Worm (Caenorhabditis elegans) whole organism, mixed stage, embryonic: Measurements from ENCODE around the gene srw-144.

Source experiments
- bed-3 ChIP-seq: fragments of 200-800 bp; sonication (Bioruptor generic); optimal IDR thresholded peaks from 3 replicates; lab custom pipeline; 2018; ENCODE audit warnings: mild to moderate bottlenecking, missing genetic modification characterization, moderate library complexity, missing compliant biosample characterization
- blmp-1 ChIP-seq: fragments of 150-350 bp; optimal IDR thresholded peaks from 2 replicates; lab custom pipeline; 2014; ENCODE audit warnings: missing biosample characterization, missing genetic modification characterization
- ceh-43 ChIP-seq: fragments of 200-800 bp; sonication (Bioruptor generic); optimal IDR thresholded peaks from 2 replicates; lab custom pipeline; 2018; ENCODE audit warnings: mild to moderate bottlenecking, missing genetic modification characterization, moderate library complexity, missing compliant biosample characterization
- ceh-83 ChIP-seq: fragments of 200-800 bp; sonication (Bioruptor generic); optimal IDR thresholded peaks from 2 replicates; lab custom pipeline; 2018; ENCODE audit warnings: mild to moderate bottlenecking, missing genetic modification characterization, missing compliant biosample characterization
- drap-1 ChIP-seq: fragments of 200-800 bp; sonication (Bioruptor generic); optimal IDR thresholded peaks from 3 replicates; lab custom pipeline; 2018; ENCODE audit warnings: mild to moderate bottlenecking, missing genetic modification characterization, missing compliant biosample characterization
- elt-1 ChIP-seq: sonication (generic microtip); optimal IDR thresholded peaks from 2 replicates; lab custom pipeline; 2017; ENCODE audit warnings: missing genetic modification characterization, mild to moderate bottlenecking, missing compliant biosample characterization, antibody characterized with exemption, moderate library complexity, borderline replicate concordance; ENCODE audit not compliant: insufficient read depth
- flh-1 ChIP-seq: fragments of 200-800 bp; sonication (Bioruptor generic); optimal IDR thresholded peaks from 2 replicates; lab custom pipeline; 2018; ENCODE audit warnings: mild to moderate bottlenecking, missing genetic modification characterization, moderate library complexity, missing compliant biosample characterization
- ham-2 ChIP-seq: fragments of 200-800 bp; sonication (Bioruptor generic); optimal IDR thresholded peaks from 2 replicates; lab custom pipeline; 2018; ENCODE audit warnings: mild to moderate bottlenecking, missing genetic modification characterization, missing compliant biosample characterization
- hlh-1 ChIP-seq: fragments of 150-350 bp; optimal IDR thresholded peaks from 2 replicates; lab custom pipeline; 2014; ENCODE audit warnings: missing biosample characterization, missing genetic modification reagents, missing genetic modification characterization
- lin-13 ChIP-seq: fragments of 150-350 bp; optimal IDR thresholded peaks from 2 replicates; lab custom pipeline; 2014; ENCODE audit warnings: missing biosample characterization, missing genetic modification characterization
- lin-32 ChIP-seq: fragments of 200-800 bp; sonication (Bioruptor generic); optimal IDR thresholded peaks from 2 replicates; lab custom pipeline; 2018; ENCODE audit warnings: mild to moderate bottlenecking, missing genetic modification characterization, missing compliant biosample characterization
- lsy-2 ChIP-seq: fragments of 150-350 bp; optimal IDR thresholded peaks from 2 replicates; lab custom pipeline; 2014; ENCODE audit warnings: missing biosample characterization, missing genetic modification characterization
- mab-5 ChIP-seq: fragments of 150-350 bp; optimal IDR thresholded peaks from 2 replicates; lab custom pipeline; 2014; ENCODE audit warnings: missing biosample characterization, missing genetic modification characterization
- mep-1 ChIP-seq: fragments of 150-350 bp; optimal IDR thresholded peaks from 2 replicates; lab custom pipeline; 2017; ENCODE audit warnings: missing biosample characterization, missing genetic modification reagents, missing genetic modification characterization, inconsistent platforms
- nhr-2 ChIP-seq: fragments of 150-350 bp; optimal IDR thresholded peaks from 2 replicates; lab custom pipeline; 2014; ENCODE audit warnings: missing biosample characterization, missing genetic modification characterization
- nhr-237 ChIP-seq: fragments of 150-350 bp; optimal IDR thresholded peaks from 2 replicates; lab custom pipeline; 2014; ENCODE audit warnings: missing biosample characterization, missing genetic modification characterization
- nhr-28 ChIP-seq: fragments of 150-350 bp; optimal IDR thresholded peaks from 2 replicates; lab custom pipeline; 2014; ENCODE audit warnings: missing biosample characterization, missing genetic modification characterization
- pha-4 ChIP-seq: fragments of 150-350 bp; optimal IDR thresholded peaks from 2 replicates; lab custom pipeline; 2018; ENCODE audit warnings: missing biosample characterization, missing genetic modification reagents, missing genetic modification characterization
- sem-2 ChIP-seq: fragments of 200-800 bp; sonication (Bioruptor generic); optimal IDR thresholded peaks from 2 replicates; lab custom pipeline; 2018; ENCODE audit warnings: mild to moderate bottlenecking, missing genetic modification characterization, missing compliant biosample characterization
- snpc-4 ChIP-seq: fragments of 150-350 bp; optimal IDR thresholded peaks from 2 replicates; lab custom pipeline; 2014; ENCODE audit warnings: missing biosample characterization, missing genetic modification characterization
- sptf-1 ChIP-seq: sonication (generic microtip); optimal IDR thresholded peaks from 2 replicates; lab custom pipeline; 2017; ENCODE audit warnings: mild to moderate bottlenecking, missing genetic modification characterization, moderate library complexity, missing compliant biosample characterization
- tbx-8 ChIP-seq: fragments of 200-800 bp; sonication (Bioruptor generic); optimal IDR thresholded peaks from 2 replicates; lab custom pipeline; 2018; ENCODE audit warnings: mild to moderate bottlenecking, missing genetic modification characterization, moderate library complexity, missing compliant biosample characterization
- unc-120 ChIP-seq: sonication (generic microtip); optimal IDR thresholded peaks from 2 replicates; lab custom pipeline; 2017; ENCODE audit warnings: missing genetic modification characterization, missing compliant biosample characterization; ENCODE audit not compliant: poor library complexity, severe bottlenecking
- unc-39 ChIP-seq: fragments of 150-350 bp; optimal IDR thresholded peaks from 2 replicates; lab custom pipeline; 2014; ENCODE audit warnings: missing biosample characterization, missing genetic modification characterization
- unc-62 ChIP-seq: fragments of 150-350 bp; optimal IDR thresholded peaks from 2 replicates; lab custom pipeline; 2014; ENCODE audit warnings: missing biosample characterization, missing genetic modification reagents, missing genetic modification characterization
- zip-8 ChIP-seq: fragments of 150-350 bp; optimal IDR thresholded peaks from 2 replicates; lab custom pipeline; 2014; ENCODE audit warnings: missing biosample characterization, missing genetic modification characterization
- ztf-11 ChIP-seq: fragments of 150-350 bp; optimal IDR thresholded peaks from 2 replicates; lab custom pipeline; 2014; ENCODE audit warnings: missing biosample characterization, missing genetic modification characterization

srw-144 gene

DNA sequence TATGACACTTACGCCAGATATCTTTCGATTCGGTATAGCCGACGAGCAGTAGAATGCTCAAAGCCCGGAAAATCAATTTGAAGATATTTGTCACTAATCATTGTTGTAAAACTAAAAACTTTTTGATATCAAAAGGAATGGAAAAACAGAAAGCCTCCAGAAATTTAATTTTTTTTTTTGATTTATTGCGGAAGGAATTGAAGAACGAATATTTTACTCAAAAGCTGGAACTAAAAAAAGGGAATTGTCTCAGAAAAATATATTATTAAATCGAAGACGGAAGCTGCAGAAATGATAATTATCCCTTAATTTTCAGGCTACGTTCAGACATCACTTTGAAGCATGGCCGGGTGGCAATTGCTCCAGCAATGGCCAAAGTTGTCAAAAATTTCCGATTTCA, 16.9 kb downstream of the srw-144 start, which contains the start of gene srw-137:
Gene srw-137, minus strand, starts transcription at position 101 of the 400 bp plus-strand sequence.
- TF ChIP-seq unc-120 (tag; lab: Kevin White, UChicago), result no peak
- no peak for TF ChIP-seq zip-8
- TF ChIP-seq unc-62 (GFP tag; lab: Kevin White, UChicago), result no peak
- no peak for TF ChIP-seq tbx-8

DNA sequence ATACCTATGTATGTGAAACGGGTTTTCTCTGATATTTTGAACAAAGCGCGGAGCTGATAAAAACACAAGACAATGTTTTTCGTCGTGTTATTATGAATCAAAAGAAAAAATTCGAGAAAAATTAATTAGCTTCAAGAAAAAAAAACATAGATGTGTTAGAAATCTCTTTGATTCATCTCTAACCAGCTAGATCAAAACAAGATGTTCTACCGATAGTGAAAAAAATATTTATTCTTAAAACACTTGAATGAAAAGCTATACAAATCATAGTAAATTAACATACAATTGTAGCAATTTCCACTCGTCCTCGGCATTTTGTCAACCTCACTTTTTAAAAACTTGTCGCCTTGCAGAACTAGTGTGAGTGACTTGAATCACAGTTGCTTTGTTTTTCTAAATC, 18.5 kb downstream of the srw-144 start:
- no peak for TF ChIP-seq ceh-43
- no peak for TF ChIP-seq sptf-1
- no peak for TF ChIP-seq lin-32 (GFP tag; lab: Kevin White, UChicago)
- no peak for TF ChIP-seq nhr-237 (tag; lab: Kevin White, UChicago)
- TF ChIP-seq unc-120 (tag; lab: Kevin White, UChicago), result no peak
- TF ChIP-seq hlh-1 (tag; lab: Kevin White, UChicago), result no peak
- TF ChIP-seq bed-3 (GFP tag; lab: Kevin White, UChicago), result no peak
- no peak for TF ChIP-seq mab-5 (tag; lab: Kevin White, UChicago)
- no peak for TF ChIP-seq sem-2
- TF ChIP-seq unc-39 (tag; lab: Kevin White, UChicago), result no peak
- TF ChIP-seq flh-1 (GFP tag; lab: Kevin White, UChicago), result no peak
- no peak for TF ChIP-seq tbx-8
- no peak for TF ChIP-seq lin-13 (tag; lab: Kevin White, UChicago)
- no peak for TF ChIP-seq lsy-2 (tag; lab: Kevin White, UChicago)
- TF ChIP-seq ceh-83 (GFP tag; lab: Kevin White, UChicago), result no peak
- no peak for TF ChIP-seq ztf-11
- TF ChIP-seq elt-1, result no peak

DNA sequence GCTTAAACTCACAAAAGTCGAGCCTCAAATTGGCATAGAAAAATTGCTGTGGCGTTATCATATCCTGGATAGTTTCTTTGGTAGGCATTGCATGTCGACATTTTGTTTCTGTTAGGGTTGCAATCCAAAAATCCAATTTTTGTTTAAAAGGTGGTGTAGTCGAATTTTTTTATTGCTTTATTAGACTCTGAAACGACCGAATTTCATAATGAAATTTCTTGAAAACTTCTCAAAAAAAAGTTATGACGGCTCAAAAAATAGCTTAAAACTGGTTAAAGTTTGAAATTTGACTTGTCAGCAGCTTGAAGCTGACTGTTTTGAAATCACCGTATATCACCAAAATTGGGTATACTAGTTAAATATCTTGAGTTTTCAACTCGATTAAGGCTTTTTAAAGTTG, 19.4 kb downstream of the srw-144 start, which contains the start of gene srw-143:
Gene srw-143, minus strand, starts transcription at position 101 of the 400 bp plus-strand sequence.
- TF ChIP-seq nhr-28 (tag; lab: Kevin White, UChicago) (no peak), bed-3 (GFP tag; lab: Kevin White, UChicago) (no peak), tbx-8 (no peak), zip-8 (no peak), lin-32 (GFP tag; lab: Kevin White, UChicago) (no peak), hlh-1 (tag; lab: Kevin White, UChicago) (no peak), snpc-4 (no peak), drap-1 (GFP tag; lab: Kevin White, UChicago) (no peak), unc-39 (tag; lab: Kevin White, UChicago) (no peak), flh-1 (GFP tag; lab: Kevin White, UChicago) (no peak)

DNA sequence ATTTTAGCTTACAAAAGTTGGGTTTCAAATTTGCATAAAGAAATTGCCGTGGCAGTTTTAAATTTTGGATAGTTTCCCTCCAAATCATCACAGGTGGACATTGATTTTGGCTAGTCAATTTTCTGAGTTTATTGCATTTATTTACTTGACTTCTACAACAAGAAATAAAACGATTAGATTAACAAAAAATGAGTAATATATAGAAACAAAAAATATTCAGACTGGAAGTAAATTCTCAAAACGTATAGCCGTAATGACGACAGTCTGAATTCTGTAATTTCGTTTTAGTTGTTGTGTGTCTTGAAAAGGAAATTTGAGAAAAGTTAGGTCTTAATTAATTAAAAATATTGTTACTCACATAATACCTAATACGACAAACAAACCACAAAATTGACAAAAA, 22.3 kb downstream of the srw-144 start, which contains the start of gene srw-141:
Gene srw-141, minus strand, starts transcription at position 101 of the 400 bp plus-strand sequence.
- no peak for TF ChIP-seq drap-1 (GFP tag; lab: Kevin White, UChicago)
- no peak for TF ChIP-seq nhr-28 (tag; lab: Kevin White, UChicago)
- no peak for TF ChIP-seq tbx-8
- TF ChIP-seq unc-62 (GFP tag; lab: Kevin White, UChicago), result no peak
- TF ChIP-seq sem-2, result no peak
- TF ChIP-seq ceh-43, result no peak

DNA sequence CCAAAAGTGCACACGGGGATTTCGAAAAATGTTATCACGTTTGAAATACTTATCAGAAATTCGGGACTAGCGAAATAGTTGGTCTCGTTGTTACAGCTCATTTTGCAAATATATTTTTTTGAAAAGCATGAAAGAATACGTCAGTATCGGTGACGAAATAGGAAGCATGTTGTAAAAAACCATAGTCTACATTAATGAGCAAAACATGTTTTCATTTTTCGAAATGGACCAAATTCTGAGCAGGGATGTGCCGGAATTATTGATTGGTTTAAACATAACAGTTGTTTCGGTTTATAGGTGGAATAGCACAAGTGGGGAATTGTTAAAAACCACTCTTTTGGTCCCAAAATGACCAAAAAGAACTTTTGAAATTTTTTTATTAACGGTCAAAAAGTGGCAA, 26.7 kb downstream of the srw-144 start, which contains the start of gene srh-247:
Gene srh-247, minus strand, starts transcription at position 101 of the 400 bp plus-strand sequence.
- no peak for TF ChIP-seq ceh-43

DNA sequence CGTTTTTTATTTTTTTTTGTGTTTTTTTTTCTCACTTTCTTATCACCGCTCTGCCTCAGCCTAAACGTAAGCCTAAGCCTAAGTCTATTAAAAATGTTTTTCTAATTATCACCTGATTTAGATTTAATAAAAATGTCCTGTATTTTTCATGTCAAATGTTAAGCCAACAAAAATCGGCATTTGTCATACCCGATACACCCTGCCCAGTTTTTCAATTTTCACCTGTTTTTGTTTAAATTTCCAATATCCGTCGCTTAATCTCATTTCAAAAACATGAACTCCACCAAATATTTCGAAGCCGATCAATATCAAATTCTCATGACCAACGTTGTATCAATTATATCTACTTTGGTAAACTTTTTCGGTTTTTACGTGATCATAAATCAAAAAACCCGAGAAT, 29.5 kb downstream of the srw-144 start, which contains the start of gene C31B8.1:
Gene C31B8.1, plus strand, starts transcription at position 301 of the 400 bp plus-strand sequence.
- TF ChIP-seq unc-39 (tag; lab: Kevin White, UChicago) (no peak), mab-5 (tag; lab: Kevin White, UChicago) (no peak), mep-1 (tag; lab: Kevin White, UChicago) (no peak), lin-13 (tag; lab: Kevin White, UChicago) (no peak), lin-32 (GFP tag; lab: Kevin White, UChicago) (no peak), unc-120 (tag; lab: Kevin White, UChicago) (no peak), flh-1 (GFP tag; lab: Kevin White, UChicago) (no peak), unc-62 (GFP tag; lab: Kevin White, UChicago) (no peak), nhr-2 (tag; lab: Kevin White, UChicago) (no peak), pha-4 (tag; lab: Kevin White, UChicago) (no peak), ham-2 (GFP tag; lab: Kevin White, UChicago) (no peak), blmp-1 (tag; lab: Kevin White, UChicago) (no peak), elt-1 (no peak)
